Worm (Caenorhabditis elegans) whole organism, L1 larva: ENCODE measurements around the gene ngn-1.

Source experiments
- C04F5.9 ChIP-seq: sonication (generic microtip); optimal IDR thresholded peaks from 2 replicates; lab custom pipeline; 2016; ENCODE audit warnings: missing genetic modification characterization, missing compliant biosample characterization
- aha-1 ChIP-seq: fragments of 150-350 bp; optimal IDR thresholded peaks from 2 replicates; lab custom pipeline; 2014; ENCODE audit warnings: missing biosample characterization, missing genetic modification characterization
- alr-1 ChIP-seq: fragments of 200-800 bp; sonication (Bioruptor generic); optimal IDR thresholded peaks from 2 replicates; lab custom pipeline; 2018; ENCODE audit warnings: borderline replicate concordance, mild to moderate bottlenecking, missing genetic modification characterization, missing compliant biosample characterization
- aly-2 ChIP-seq: fragments of 150-350 bp; optimal IDR thresholded peaks from 2 replicates; lab custom pipeline; 2014; ENCODE audit warnings: missing biosample characterization, missing genetic modification characterization
- ama-1 ChIP-seq: fragments of 150-350 bp; optimal IDR thresholded peaks from 2 replicates; lab custom pipeline; 2014
- ceh-63 ChIP-seq: fragments of 200-800 bp; sonication (Bioruptor generic); optimal IDR thresholded peaks from 2 replicates; lab custom pipeline; 2018; ENCODE audit warnings: mild to moderate bottlenecking, missing genetic modification characterization, missing compliant biosample characterization
- ceh-8 ChIP-seq: fragments of 200-800 bp; sonication (Bioruptor generic); optimal IDR thresholded peaks from 2 replicates; lab custom pipeline; 2018; ENCODE audit warnings: mild to moderate bottlenecking, missing genetic modification characterization, moderate library complexity, missing compliant biosample characterization
- ceh-88 ChIP-seq: fragments of 200-800 bp; sonication (Bioruptor generic); IDR thresholded peaks from 2 replicates; pipeline ENCODE4 v1.3.6; 2022; ENCODE audit warnings: missing genetic modification characterization, missing compliant biosample characterization
- ceh-90 ChIP-seq: sonication (generic microtip); optimal IDR thresholded peaks from 2 replicates; lab custom pipeline; 2016; ENCODE audit warnings: missing genetic modification characterization, missing compliant biosample characterization
- ces-1 ChIP-seq: fragments of 150-350 bp; optimal IDR thresholded peaks from 2 replicates; lab custom pipeline; 2014; ENCODE audit warnings: missing biosample characterization, missing genetic modification reagents, missing genetic modification characterization
- dpl-1 ChIP-seq, 3 experiments: fragments of 150-350 bp in 2 of 3; sonication (generic microtip) in 1 of 3; optimal IDR thresholded peaks; 2 replicates each; lab custom pipeline; 2014 to 2017; ENCODE audit warnings: missing biosample characterization in 3 of 3, missing genetic modification characterization in 3 of 3, missing genetic modification reagents in 3 of 3
- egl-27 ChIP-seq, 2 experiments: fragments of 150-350 bp in 1 of 2; sonication (generic microtip); optimal IDR thresholded peaks; 3 replicates each; lab custom pipeline; 2017 to 2018; ENCODE audit warnings: missing biosample characterization in 2 of 2, missing genetic modification characterization in 2 of 2, missing genetic modification reagents in 2 of 2
- elt-2 ChIP-seq: sonication (generic microtip); optimal IDR thresholded peaks from 2 replicates; lab custom pipeline; 2016; ENCODE audit warnings: missing genetic modification characterization, mild to moderate bottlenecking, inconsistent platforms, missing compliant biosample characterization, missing genetic modification reagents
- ets-5 ChIP-seq: fragments of 200-800 bp; sonication (Bioruptor generic); IDR thresholded peaks from 2 replicates; pipeline ENCODE4 v1.3.6; 2022; ENCODE audit warnings: missing genetic modification characterization, missing compliant biosample characterization
- fkh-4 ChIP-seq: sonication (generic microtip); optimal IDR thresholded peaks from 2 replicates; lab custom pipeline; 2016; ENCODE audit warnings: missing compliant biosample characterization, missing genetic modification characterization, borderline replicate concordance
- fkh-8 ChIP-seq: sonication (generic microtip); optimal IDR thresholded peaks from 2 replicates; lab custom pipeline; 2016; ENCODE audit warnings: mild to moderate bottlenecking, missing genetic modification characterization, missing compliant biosample characterization
- fos-1 ChIP-seq: fragments of 150-350 bp; optimal IDR thresholded peaks from 2 replicates; lab custom pipeline; 2014; ENCODE audit warnings: missing biosample characterization, missing genetic modification characterization
- grh-1 ChIP-seq: fragments of 200-800 bp; sonication (Bioruptor generic); IDR thresholded peaks from 2 replicates; pipeline ENCODE4 v1.3.6; 2022; ENCODE audit warnings: missing genetic modification reagents, missing genetic modification characterization, missing compliant biosample characterization
- irx-1 ChIP-seq: sonication (generic microtip); optimal IDR thresholded peaks from 2 replicates; lab custom pipeline; 2016; ENCODE audit warnings: missing genetic modification characterization, missing compliant biosample characterization
- isw-1 ChIP-seq: fragments of 200-800 bp; sonication (Bioruptor generic); IDR thresholded peaks from 2 replicates; pipeline ENCODE4 v1.3.6; 2022; ENCODE audit warnings: missing genetic modification characterization, missing compliant biosample characterization
- lin-14 ChIP-seq: fragments of 200-800 bp; sonication (Bioruptor generic); optimal IDR thresholded peaks from 2 replicates; lab custom pipeline; 2018; ENCODE audit warnings: mild to moderate bottlenecking, missing genetic modification characterization, moderate library complexity, missing compliant biosample characterization
- lsy-2 ChIP-seq, 2 experiments: fragments of 150-350 bp; optimal IDR thresholded peaks; 2 replicates each; lab custom pipeline; 2014; ENCODE audit warnings: missing biosample characterization in 2 of 2, missing genetic modification characterization in 2 of 2
- mep-1 ChIP-seq: fragments of 150-350 bp; optimal IDR thresholded peaks from 2 replicates; lab custom pipeline; 2014; ENCODE audit warnings: missing biosample characterization, missing genetic modification characterization
- nhr-47 ChIP-seq: sonication (generic microtip); optimal IDR thresholded peaks from 2 replicates; lab custom pipeline; 2016; ENCODE audit warnings: mild to moderate bottlenecking, missing genetic modification characterization, moderate library complexity, missing compliant biosample characterization
- nhr-71 ChIP-seq: sonication (generic microtip); optimal IDR thresholded peaks from 2 replicates; lab custom pipeline; 2016; ENCODE audit warnings: mild to moderate bottlenecking, missing genetic modification characterization, moderate library complexity, missing compliant biosample characterization
- nhr-76 ChIP-seq: sonication (generic microtip); optimal IDR thresholded peaks from 2 replicates; lab custom pipeline; 2017; ENCODE audit warnings: missing biosample characterization, missing genetic modification characterization
- nhr-77 ChIP-seq: fragments of 150-350 bp; optimal IDR thresholded peaks from 2 replicates; lab custom pipeline; 2014; ENCODE audit warnings: missing biosample characterization, missing genetic modification characterization
- nhr-84 ChIP-seq: sonication (generic microtip); optimal IDR thresholded peaks from 2 replicates; lab custom pipeline; 2017; ENCODE audit warnings: missing biosample characterization, missing genetic modification characterization
- pag-3 ChIP-seq: sonication (generic microtip); optimal IDR thresholded peaks from 2 replicates; lab custom pipeline; 2017; ENCODE audit warnings: missing genetic modification characterization, mild to moderate bottlenecking, missing compliant biosample characterization, antibody characterized with exemption, borderline replicate concordance; ENCODE audit not compliant: insufficient read depth
- pax-3 ChIP-seq: fragments of 200-800 bp; sonication (Bioruptor generic); optimal IDR thresholded peaks from 2 replicates; lab custom pipeline; 2018; ENCODE audit warnings: mild to moderate bottlenecking, missing genetic modification characterization, moderate library complexity, missing compliant biosample characterization
- pqm-1 ChIP-seq: sonication (generic microtip); optimal IDR thresholded peaks from 3 replicates; lab custom pipeline; 2017; ENCODE audit warnings: missing biosample characterization, missing genetic modification characterization
- snpc-4 ChIP-seq: fragments of 150-350 bp; optimal IDR thresholded peaks from 2 replicates; lab custom pipeline; 2014; ENCODE audit warnings: missing biosample characterization, missing genetic modification characterization
- snu-23 ChIP-seq: sonication (generic microtip); optimal IDR thresholded peaks from 2 replicates; lab custom pipeline; 2016; ENCODE audit warnings: missing genetic modification characterization, missing compliant biosample characterization
- sox-4 ChIP-seq: sonication (generic microtip); optimal IDR thresholded peaks from 2 replicates; lab custom pipeline; 2016; ENCODE audit warnings: missing genetic modification characterization, missing compliant biosample characterization
- sptf-1 ChIP-seq: fragments of 150-350 bp; optimal IDR thresholded peaks from 2 replicates; lab custom pipeline; 2014; ENCODE audit warnings: missing biosample characterization, missing genetic modification characterization
- sup-37 ChIP-seq: fragments of 200-800 bp; sonication (Bioruptor generic); optimal IDR thresholded peaks from 2 replicates; lab custom pipeline; 2018; ENCODE audit warnings: mild to moderate bottlenecking, missing genetic modification characterization, missing compliant biosample characterization
- unc-30 ChIP-seq: sonication (generic microtip); optimal IDR thresholded peaks from 2 replicates; lab custom pipeline; 2017; ENCODE audit warnings: missing biosample characterization, missing genetic modification characterization
- unc-62 ChIP-seq: fragments of 150-350 bp; optimal IDR thresholded peaks from 2 replicates; lab custom pipeline; 2014; ENCODE audit warnings: missing biosample characterization, missing genetic modification reagents, missing genetic modification characterization
- unc-86 ChIP-seq: sonication (generic microtip); optimal IDR thresholded peaks from 2 replicates; lab custom pipeline; 2016; ENCODE audit warnings: missing genetic modification characterization, missing compliant biosample characterization
- vab-15 ChIP-seq: sonication (generic microtip); optimal IDR thresholded peaks from 2 replicates; lab custom pipeline; 2017; ENCODE audit warnings: missing genotype, mild to moderate bottlenecking, missing genetic modification characterization, missing compliant biosample characterization
- zag-1 ChIP-seq: fragments of 150-350 bp; optimal IDR thresholded peaks from 2 replicates; lab custom pipeline; 2014; ENCODE audit warnings: missing biosample characterization, missing genetic modification characterization
- zip-4 ChIP-seq: fragments of 200-800 bp; sonication (Bioruptor generic); optimal IDR thresholded peaks from 2 replicates; lab custom pipeline; 2018; ENCODE audit warnings: mild to moderate bottlenecking, missing genetic modification characterization, moderate library complexity, missing compliant biosample characterization
- ztf-11 ChIP-seq, 2 experiments: sonication (generic microtip); optimal IDR thresholded peaks; 2 replicates each; lab custom pipeline; 2016 to 2017; ENCODE audit warnings: missing genetic modification characterization in 2 of 2, missing biosample characterization in 1 of 2, missing compliant biosample characterization in 1 of 2
- ztf-4 ChIP-seq: fragments of 150-350 bp; optimal IDR thresholded peaks from 2 replicates; lab custom pipeline; 2014; ENCODE audit warnings: missing biosample characterization, missing genetic modification characterization

The ngn-1 gene

ce11 chrIV:2656400-2657139, 28.5 kb upstream of the ngn-1 start:
- TF ChIP-seq alr-1 (tag; lab: Kevin White, UChicago) (no peak), lsy-2 (tag; optimal IDR thresholded peaks at IDR 0.05; lab: Kevin White, UChicago) (no peak), ama-1 (lab: Kevin White, UChicago) (no peak), aly-2 (tag; lab: Kevin White, UChicago) (no peak), egl-27 (tag; optimal IDR thresholded peaks at IDR 0.05; lab: Kevin White, UChicago) (no peak), unc-30 (tag; lab: Kevin White, UChicago) (no peak), irx-1 (tag; lab: Kevin White, UChicago) (no peak), ceh-63 (GFP tag; lab: Kevin White, UChicago) (peak; percentile 74), ces-1 (GFP tag; lab: Kevin White, UChicago) (no peak), dpl-1 (GFP tag; optimal IDR thresholded peaks at IDR 0.05; lab: Kevin White, UChicago) (peak in 1 of 3 experiments; percentile 22), ztf-4 (tag; lab: Kevin White, UChicago) (no peak), ztf-11 (tag; optimal IDR thresholded peaks at IDR 0.05; lab: Kevin White, UChicago) (no peak), lin-14 (GFP tag; lab: Kevin White, UChicago) (peak; percentile 75), pag-3 (tag; lab: Kevin White, UChicago) (no peak), zag-1 (no peak), fos-1 (tag; lab: Kevin White, UChicago) (no peak), unc-62 (GFP tag; lab: Kevin White, UChicago) (no peak), vab-15 (tag; lab: Kevin White, UChicago) (no peak), sox-4 (tag; lab: Kevin White, UChicago) (no peak), pax-3 (tag; lab: Kevin White, UChicago) (no peak), snu-23 (no peak), elt-2 (tag; lab: Kevin White, UChicago) (no peak), nhr-47 (tag; lab: Kevin White, UChicago) (no peak), aha-1 (no peak), nhr-84 (no peak), mep-1 (tag; lab: Kevin White, UChicago) (no peak), nhr-71 (tag; lab: Kevin White, UChicago) (peak; percentile 6), nhr-77 (no peak), zip-4 (no peak), fkh-4 (tag; lab: Kevin White, UChicago) (no peak)

- TF ChIP-seq dpl-1 (GFP tag; optimal IDR thresholded peaks at IDR 0.05; lab: Kevin White, UChicago) (no peak), unc-86 (no peak), C04F5.9 (tag; lab: Kevin White, UChicago) (no peak), pqm-1 (tag; lab: Kevin White, UChicago) (no peak), ceh-88 (GFP tag; lab: Robert Waterston, UW) (no peak), snpc-4 (peak; percentile 17)
Measured at ce11 chrIV:2654965-2655364, 26.9 kb upstream of the ngn-1 start.

ce11 chrIV:2650031-2650430, 22.0 kb upstream of the ngn-1 start:
- TF ChIP-seq sox-4 (tag; lab: Kevin White, UChicago) (no peak), sup-37 (GFP tag; lab: Kevin White, UChicago) (no peak), isw-1 (GFP tag; lab: Robert Waterston, UW) (no peak), ceh-8 (GFP tag; lab: Kevin White, UChicago) (no peak), pqm-1 (tag; lab: Kevin White, UChicago) (no peak), ets-5 (GFP tag; lab: Robert Waterston, UW) (no peak), ceh-90 (tag; lab: Kevin White, UChicago) (no peak), ceh-88 (GFP tag; lab: Robert Waterston, UW) (no peak), sptf-1 (tag; lab: Kevin White, UChicago) (no peak), nhr-76 (tag; lab: Kevin White, UChicago) (no peak), mep-1 (tag; lab: Kevin White, UChicago) (no peak), grh-1 (GFP tag; lab: Robert Waterston, UW) (no peak), ces-1 (GFP tag; lab: Kevin White, UChicago) (no peak), fkh-8 (tag; lab: Kevin White, UChicago) (no peak)
